Worm (Caenorhabditis elegans) whole organism, early embryonic: Measurements from ENCODE around the gene str-115.

Source experiments
- B0310.2 ChIP-seq: sonication (generic microtip); optimal IDR thresholded peaks from 2 replicates; lab custom pipeline; 2016; ENCODE audit warnings: mild to moderate bottlenecking, missing genetic modification characterization, missing compliant biosample characterization
- aly-1 ChIP-seq: sonication (generic microtip); optimal IDR thresholded peaks from 2 replicates; lab custom pipeline; 2016; ENCODE audit warnings: missing genetic modification characterization, missing compliant biosample characterization
- ama-1 ChIP-seq: fragments of 150-350 bp; optimal IDR thresholded peaks from 2 replicates; lab custom pipeline; 2014
- ceh-36 ChIP-seq: sonication (generic microtip); optimal IDR thresholded peaks from 2 replicates; lab custom pipeline; 2016; ENCODE audit warnings: missing genetic modification characterization, inconsistent platforms, missing compliant biosample characterization
- scrt-1 ChIP-seq: fragments of 200-800 bp; sonication (Bioruptor generic); IDR thresholded peaks from 2 replicates; pipeline ENCODE4 v1.3.6; 2022; ENCODE audit warnings: missing genetic modification characterization, missing compliant biosample characterization
- sea-1 ChIP-seq: fragments of 200-800 bp; sonication (Bioruptor generic); conservative IDR thresholded peaks from 2 replicates; pipeline ENCODE4 v1.3.6; 2022; ENCODE audit warnings: missing genetic modification characterization, missing compliant biosample characterization
- tbx-37 ChIP-seq: fragments of 200-800 bp; sonication (Bioruptor generic); conservative IDR thresholded peaks from 2 replicates; pipeline ENCODE4 v1.3.6; 2022; ENCODE audit warnings: missing genetic modification reagents, missing genetic modification characterization, missing compliant biosample characterization

DNA sequence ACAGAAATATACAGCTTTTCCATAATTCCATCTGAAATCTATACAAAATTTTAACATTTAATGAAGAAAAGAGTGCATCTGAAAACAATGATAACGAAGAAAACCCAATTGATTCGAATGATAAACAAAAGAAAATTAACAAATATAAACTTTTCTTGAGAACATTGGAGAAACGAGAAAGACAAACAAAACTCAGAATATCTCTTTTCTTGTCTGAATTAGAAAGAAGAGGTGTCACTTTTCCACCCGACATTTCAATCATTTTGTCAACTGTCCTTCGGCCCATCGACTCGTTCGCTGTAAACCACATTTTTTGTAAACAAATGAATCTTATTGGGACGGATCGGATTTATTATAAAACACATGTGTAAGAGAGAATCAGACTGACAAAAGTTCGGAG, 42.9 kb upstream of the str-115 start, which contains the start of gene bgal-1:
- TF ChIP-seq scrt-1 = no peak
- no peak for TF ChIP-seq ceh-36 (tag; lab: Kevin White, UChicago)
- TF ChIP-seq tbx-37 = no peak
- no peak for TF ChIP-seq sea-1 (GFP tag; lab: Robert Waterston, UW)
- TF ChIP-seq B0310.2 (tag; lab: Kevin White, UChicago) = no peak
- no peak for TF ChIP-seq aly-1 (tag; lab: Kevin White, UChicago)
- no peak for TF ChIP-seq ama-1 (lab: Kevin White, UChicago)
